Worm (Caenorhabditis elegans): ENCODE results near the gene unc-116.
A peak's percentile ranks its signal among the peaks of the same experiment; 100 is the strongest.

The unc-116 gene

DNA sequence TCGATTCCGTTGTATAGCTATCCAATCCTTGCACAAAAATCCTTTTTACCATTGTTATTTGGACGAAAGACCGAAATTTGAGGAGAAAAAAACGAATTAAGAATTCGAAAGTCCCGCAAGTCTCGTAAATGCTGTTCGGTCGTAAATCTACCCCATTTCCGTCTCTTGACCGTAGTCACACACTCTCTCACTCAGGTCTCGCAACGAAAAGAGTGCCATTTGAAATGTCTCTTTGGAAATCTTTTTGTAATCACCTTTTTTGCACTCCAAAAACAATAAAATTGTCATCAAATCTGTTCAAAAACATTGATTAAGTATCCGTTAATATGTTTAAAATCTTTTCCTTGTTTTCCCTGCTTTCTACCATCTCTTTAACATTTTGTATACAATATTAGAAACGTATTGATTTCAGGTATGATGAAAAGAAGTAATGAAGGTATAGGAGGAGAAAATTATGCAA is 3.3 kb upstream of the unc-116 start, which contains the start of the genes R05D3.8 and rfp-1 (continued):
- TF ChIP-seq Y67H2A.10 (GFP tag; conservative IDR thresholded peaks at IDR 0.05), result no peak
- no peak for TF ChIP-seq him-1 (tag; optimal IDR thresholded peaks at IDR 0.05)
- no peak for TF ChIP-seq chd-7 (tag; optimal IDR thresholded peaks at IDR 0.05)
- TF ChIP-seq nfyb-1 (GFP tag; IDR thresholded peaks at IDR 0.05), result peak; percentile 67; the same call in 1 of the 2 replicates
- peak; percentile 55 for TF ChIP-seq rcor-1 (GFP tag; IDR thresholded peaks at IDR 0.05)
- no peak for TF ChIP-seq T26A5.8 (tag; optimal IDR thresholded peaks at IDR 0.05)
- 0 out of 2 replicates have a peak, but pooled peaks have one; percentile 32 for TF ChIP-seq B0336.3 (GFP tag; IDR thresholded peaks at IDR 0.05)
- peak; percentile 52 for TF ChIP-seq tbp1 (GFP tag; optimal IDR thresholded peaks at IDR 0.05)
- TF ChIP-seq ztf-6 (GFP tag; IDR thresholded peaks at IDR 0.05), result no peak
- TF ChIP-seq B0261.1 (tag; optimal IDR thresholded peaks at IDR 0.05), result no peak
- TF ChIP-seq Y53F4B.3 (GFP tag; IDR thresholded peaks at IDR 0.05), result no peak
- TF ChIP-seq ceh-91 (GFP tag; IDR thresholded peaks at IDR 0.05), result peak; percentile 72
- no peak for TF ChIP-seq dpff-1 (tag; optimal IDR thresholded peaks at IDR 0.05)
- TF ChIP-seq Y53G8AR.9 (GFP tag; conservative IDR thresholded peaks at IDR 0.05), result 0 out of 2 replicates have a peak, but pooled peaks have one; percentile 50
- no peak for TF ChIP-seq T07F8.4 (tag; optimal IDR thresholded peaks at IDR 0.05)
- no peak for TF ChIP-seq die-1 (tag; optimal IDR thresholded peaks at IDR 0.05)
- no peak for TF ChIP-seq egl-44 (GFP tag; IDR thresholded peaks at IDR 0.05)
- no peak for TF ChIP-seq ets-4 (GFP tag; optimal IDR thresholded peaks at IDR 0.05)
- peak; percentile 28 for TF ChIP-seq dpl-1 (GFP tag; optimal IDR thresholded peaks at IDR 0.05)
- TF ChIP-seq ztf-3 (GFP tag; optimal IDR thresholded peaks at IDR 0.05), result no peak
- no peak for TF ChIP-seq ama-1 (optimal IDR thresholded peaks at IDR 0.05)
- TF ChIP-seq ama-1 (GFP tag; optimal IDR thresholded peaks at IDR 0.05), result peak in 1 of 2 experiments; percentile 14
- TF ChIP-seq hmg-20 (GFP tag; IDR thresholded peaks at IDR 0.05), result no peak
- no peak for TF ChIP-seq zim-3 (tag; optimal IDR thresholded peaks at IDR 0.05)
- no peak for TF ChIP-seq mes-4 (tag; optimal IDR thresholded peaks at IDR 0.05)
- TF ChIP-seq unc-130 (GFP tag; optimal IDR thresholded peaks at IDR 0.05), result no peak
- peak; percentile 79 for TF ChIP-seq hsf-1 (GFP tag; IDR thresholded peaks at IDR 0.05)
- no peak for TF ChIP-seq hlh-26 (GFP tag; conservative IDR thresholded peaks at IDR 0.05)
- no peak for TF ChIP-seq ceh-100 (GFP tag; IDR thresholded peaks at IDR 0.05)
- no peak for TF ChIP-seq gei-17 (GFP tag; optimal IDR thresholded peaks at IDR 0.05)
- TF ChIP-seq nhr-80 (tag; optimal IDR thresholded peaks at IDR 0.05), result peak; percentile 31
- TF ChIP-seq let-607 (tag; optimal IDR thresholded peaks at IDR 0.05), result no peak
- no peak for TF ChIP-seq bed-2 (GFP tag; IDR thresholded peaks at IDR 0.05)
- no peak for TF ChIP-seq snpc-3.4 (tag; optimal IDR thresholded peaks at IDR 0.05)
- TF ChIP-seq fkh-3 (tag; optimal IDR thresholded peaks at IDR 0.05), result no peak
- no peak for TF ChIP-seq sea-2 (GFP tag; IDR thresholded peaks at IDR 0.05)
- TF ChIP-seq atf-7 (tag; optimal IDR thresholded peaks at IDR 0.05), result no peak
- TF ChIP-seq nhr-27 (tag; optimal IDR thresholded peaks at IDR 0.05), result no peak
- TF ChIP-seq hrde-1 (tag; optimal IDR thresholded peaks at IDR 0.05; ENCODE audit: borderline replicate concordance), result no peak
- no peak for TF ChIP-seq cebp-1 (GFP tag; IDR thresholded peaks at IDR 0.05)
- TF ChIP-seq cebp-1 (tag; optimal IDR thresholded peaks at IDR 0.05), result peak; percentile 67
- TF ChIP-seq attf-3 (GFP tag; conservative IDR thresholded peaks at IDR 0.05), result peak; percentile 68
- no peak for TF ChIP-seq sptf-2 (GFP tag; optimal IDR thresholded peaks at IDR 0.05)
- no peak for TF ChIP-seq C17E4.6 (GFP tag; IDR thresholded peaks at IDR 0.05)
- TF ChIP-seq ekl-4 (GFP tag; IDR thresholded peaks at IDR 0.05), result peak; percentile 49; the same call in 1 of the 2 replicates
- TF ChIP-seq K12H6.12 (tag; optimal IDR thresholded peaks at IDR 0.05), result no peak
- no peak for TF ChIP-seq ztf-26 (tag; optimal IDR thresholded peaks at IDR 0.05)
- TF ChIP-seq ztf-18 (tag; optimal IDR thresholded peaks at IDR 0.05), result no peak
- TF ChIP-seq Y95B8A.8 (GFP tag; IDR thresholded peaks at IDR 0.05), result no peak
- peak; percentile 58 for TF ChIP-seq snpc-1.3 (tag; optimal IDR thresholded peaks at IDR 0.05; ENCODE audit: insufficient read depth)
